Fruit fly (Drosophila melanogaster) whole organism, embryonic: Measurements from ENCODE around the gene Gsc.
A peak's percentile ranks its signal among the peaks of the same experiment; 100 is the strongest.

Experiments used
- Atf3 ChIP-seq: fragments of 200-800 bp; sonication (Bioruptor generic); optimal IDR thresholded peaks from 3 replicates; lab custom pipeline; 2016; ENCODE audit warnings: missing biosample characterization, missing genetic modification characterization
- Awh ChIP-seq: fragments of 200-800 bp; sonication (Bioruptor generic); IDR thresholded peaks from 2 replicates; pipeline ENCODE4, ENCODE4 v1.3.6; 2022; ENCODE audit warnings: missing biosample characterization, missing genetic modification characterization
- Blimp-1 ChIP-seq: fragments of 200-800 bp; sonication (Bioruptor generic); optimal IDR thresholded peaks from 3 replicates; lab custom pipeline; 2018; ENCODE audit warnings: missing biosample characterization, missing genetic modification characterization, mild to moderate bottlenecking, moderate library complexity, missing genetic modification reagents
- BtbVII ChIP-seq: fragments of 200-800 bp; sonication (Bioruptor generic); optimal IDR thresholded peaks from 3 replicates; lab custom pipeline; 2017; ENCODE audit warnings: missing biosample characterization, mild to moderate bottlenecking, missing genetic modification characterization
- CG10462 ChIP-seq: fragments of 200-800 bp; sonication (Bioruptor generic); optimal IDR thresholded peaks from 2 replicates; lab custom pipeline; 2016; ENCODE audit warnings: missing biosample characterization, missing genetic modification characterization
- CG11093 ChIP-seq: fragments of 200-800 bp; sonication (Bioruptor generic); IDR thresholded peaks from 3 replicates; pipeline ENCODE4 v1.3.6; 2022; ENCODE audit warnings: missing biosample characterization, missing genetic modification characterization
- CG11696 ChIP-seq: fragments of 200-800 bp; sonication (Bioruptor generic); IDR thresholded peaks from 2 replicates; pipeline ENCODE4 v1.3.6; 2022; ENCODE audit warnings: missing biosample characterization, missing genetic modification characterization
- CG12219 ChIP-seq: fragments of 200-800 bp; sonication (Bioruptor generic); optimal IDR thresholded peaks from 3 replicates; lab custom pipeline; 2018; ENCODE audit warnings: missing biosample characterization, mild to moderate bottlenecking, missing genetic modification characterization
- CG12744 ChIP-seq: fragments of 200-800 bp; sonication (Bioruptor generic); optimal IDR thresholded peaks from 2 replicates; lab custom pipeline; 2016; ENCODE audit warnings: missing biosample characterization, missing genetic modification characterization
- CG12769 ChIP-seq: fragments of 200-800 bp; sonication (Bioruptor generic); optimal IDR thresholded peaks from 2 replicates; lab custom pipeline; 2019; ENCODE audit warnings: missing biosample characterization, mild to moderate bottlenecking, missing genetic modification characterization, moderate library complexity
- CG13287 ChIP-seq: fragments of 200-800 bp; sonication (Bioruptor generic); IDR thresholded peaks from 2 replicates; pipeline ENCODE4 v1.3.6; 2022; ENCODE audit warnings: missing biosample characterization, missing genetic modification characterization; ENCODE audit not compliant: partially characterized antibody
- CG13424 ChIP-seq: fragments of 200-800 bp; sonication (Bioruptor generic); optimal IDR thresholded peaks from 2 replicates; lab custom pipeline; 2019; ENCODE audit warnings: missing biosample characterization, mild to moderate bottlenecking, missing genetic modification characterization, moderate library complexity
- CG14014 ChIP-seq: fragments of 200-800 bp; sonication (Bioruptor generic); IDR thresholded peaks from 2 replicates; pipeline ENCODE4 v1.3.6; 2022; ENCODE audit warnings: missing biosample characterization, missing genetic modification characterization
- CG14050 ChIP-seq: fragments of 200-800 bp; sonication (Bioruptor generic); IDR thresholded peaks from 3 replicates; pipeline ENCODE4 v1.3.6; 2022; ENCODE audit warnings: missing biosample characterization, missing genetic modification characterization
- CG15269 ChIP-seq: fragments of 200-800 bp; sonication (Bioruptor generic); optimal IDR thresholded peaks from 2 replicates; lab custom pipeline; 2018; ENCODE audit warnings: missing biosample characterization, mild to moderate bottlenecking, missing genetic modification characterization, moderate library complexity
- CG17359 ChIP-seq: fragments of 200-800 bp; sonication (Bioruptor generic); optimal IDR thresholded peaks from 3 replicates; lab custom pipeline; 2018; ENCODE audit warnings: missing biosample characterization, mild to moderate bottlenecking, missing genetic modification characterization, moderate library complexity
- CG17361 ChIP-seq: fragments of 200-800 bp; sonication (Bioruptor generic); IDR thresholded peaks from 3 replicates; pipeline ENCODE4 v1.3.6; 2022; ENCODE audit warnings: missing biosample characterization, missing genetic modification characterization
- CG17802 ChIP-seq: fragments of 200-800 bp; sonication (Bioruptor generic); optimal IDR thresholded peaks from 2 replicates; lab custom pipeline; 2018; ENCODE audit warnings: missing biosample characterization, mild to moderate bottlenecking, missing genetic modification characterization, moderate library complexity
- CG17829 ChIP-seq: fragments of 200-800 bp; optimal IDR thresholded peaks from 2 replicates; lab custom pipeline; 2019; ENCODE audit warnings: missing biosample characterization, mild to moderate bottlenecking, missing genetic modification characterization, moderate library complexity
- CG2712 ChIP-seq: fragments of 200-800 bp; optimal IDR thresholded peaks from 3 replicates; lab custom pipeline; 2019; ENCODE audit warnings: missing biosample characterization, mild to moderate bottlenecking, missing genetic modification characterization, moderate library complexity
- CG31365 ChIP-seq: fragments of 200-800 bp; sonication (Bioruptor generic); optimal IDR thresholded peaks from 2 replicates; lab custom pipeline; 2018; ENCODE audit warnings: missing biosample characterization, mild to moderate bottlenecking, missing genetic modification characterization
- CG3838 ChIP-seq: fragments of 200-800 bp; sonication (Bioruptor generic); optimal IDR thresholded peaks from 3 replicates; lab custom pipeline; 2016; ENCODE audit warnings: missing biosample characterization, missing genetic modification characterization
- CG6254 ChIP-seq: fragments of 200-800 bp; sonication (Bioruptor generic); optimal IDR thresholded peaks from 3 replicates; lab custom pipeline; 2017; ENCODE audit warnings: mild to moderate bottlenecking, missing biosample characterization, missing genetic modification reagents, missing genetic modification characterization
- CG6765 ChIP-seq: fragments of 200-800 bp; sonication (Bioruptor generic); optimal IDR thresholded peaks from 3 replicates; lab custom pipeline; 2017; ENCODE audit warnings: missing biosample characterization, mild to moderate bottlenecking, missing genetic modification characterization
- CG6791 ChIP-seq: fragments of 200-800 bp; sonication (Bioruptor generic); IDR thresholded peaks from 3 replicates; pipeline ENCODE4 v1.3.6; 2022; ENCODE audit warnings: missing biosample characterization, missing genetic modification characterization; ENCODE audit not compliant: partially characterized antibody
- CG7963 ChIP-seq: fragments of 200-800 bp; sonication (Bioruptor generic); IDR thresholded peaks from 3 replicates; pipeline ENCODE4 v1.3.6; 2022; ENCODE audit warnings: missing biosample characterization, missing genetic modification characterization; ENCODE audit not compliant: partially characterized antibody
- CG8765 ChIP-seq: fragments of 200-800 bp; sonication (Bioruptor generic); IDR thresholded peaks from 2 replicates; pipeline ENCODE4 v1.3.6; 2022; ENCODE audit warnings: missing biosample characterization, missing genetic modification characterization
- CG9797 ChIP-seq: fragments of 200-800 bp; sonication (Bioruptor generic); optimal IDR thresholded peaks from 3 replicates; lab custom pipeline; 2018; ENCODE audit warnings: missing biosample characterization, mild to moderate bottlenecking, missing genetic modification characterization
- CoRest ChIP-seq: fragments of 200-800 bp; sonication (Bioruptor generic); optimal IDR thresholded peaks from 3 replicates; lab custom pipeline; 2018; ENCODE audit warnings: missing biosample characterization, mild to moderate bottlenecking, missing genetic modification characterization, moderate library complexity
- Fer3 ChIP-seq: fragments of 200-800 bp; sonication (Bioruptor generic); optimal IDR thresholded peaks from 2 replicates; lab custom pipeline; 2018; ENCODE audit warnings: missing biosample characterization, mild to moderate bottlenecking, missing genetic modification characterization, moderate library complexity
- Hsf ChIP-seq: fragments of 200-800 bp; sonication (Bioruptor generic); optimal IDR thresholded peaks from 3 replicates; lab custom pipeline; 2016; ENCODE audit warnings: missing biosample characterization, missing genetic modification characterization
- Neu2 ChIP-seq: fragments of 200-800 bp; sonication (Bioruptor generic); optimal IDR thresholded peaks from 3 replicates; lab custom pipeline; 2016; ENCODE audit warnings: missing biosample characterization, missing genetic modification characterization, borderline replicate concordance
- NfI ChIP-seq: fragments of 200-800 bp; sonication (Bioruptor generic); optimal IDR thresholded peaks from 3 replicates; lab custom pipeline; 2018; ENCODE audit warnings: missing biosample characterization, mild to moderate bottlenecking, missing genetic modification characterization, moderate library complexity
- Oli ChIP-seq: fragments of 200-800 bp; sonication (Bioruptor generic); optimal IDR thresholded peaks from 2 replicates; lab custom pipeline; 2018; ENCODE audit warnings: missing biosample characterization, mild to moderate bottlenecking, missing genetic modification characterization, moderate library complexity
- Side ChIP-seq: fragments of 200-800 bp; sonication (Bioruptor generic); optimal IDR thresholded peaks from 2 replicates; lab custom pipeline; 2016; ENCODE audit warnings: missing biosample characterization, missing genetic modification characterization
- Sox102F ChIP-seq: fragments of 200-800 bp; sonication (Bioruptor generic); optimal IDR thresholded peaks from 2 replicates; lab custom pipeline; 2018; ENCODE audit warnings: missing biosample characterization, mild to moderate bottlenecking, missing genetic modification characterization, moderate library complexity
- Tbp ChIP-seq: fragments of >200 bp; optimal IDR thresholded peaks from 2 replicates; lab custom pipeline; 2018; ENCODE audit warnings: missing biosample characterization, missing genetic modification characterization
- Xbp1 ChIP-seq: fragments of 200-800 bp; sonication (Bioruptor generic); optimal IDR thresholded peaks from 3 replicates; lab custom pipeline; 2016; ENCODE audit warnings: missing biosample characterization, mild to moderate bottlenecking, missing genetic modification characterization
- ase ChIP-seq: fragments of 200-800 bp; sonication (Bioruptor generic); IDR thresholded peaks from 3 replicates; pipeline ENCODE4 v1.3.6; 2022; ENCODE audit warnings: missing biosample characterization, missing genetic modification characterization
- az2 ChIP-seq: fragments of 200-800 bp; sonication (Bioruptor generic); optimal IDR thresholded peaks from 3 replicates; lab custom pipeline; 2016; ENCODE audit warnings: missing biosample characterization, missing genetic modification characterization
- cg ChIP-seq: fragments of 200-800 bp; sonication (Bioruptor generic); optimal IDR thresholded peaks from 3 replicates; lab custom pipeline; 2019; ENCODE audit warnings: missing biosample characterization, mild to moderate bottlenecking, missing genetic modification characterization, moderate library complexity
- ci ChIP-seq: fragments of 200-800 bp; sonication (Bioruptor generic); IDR thresholded peaks from 3 replicates; pipeline ENCODE4 v1.3.6; 2022; ENCODE audit warnings: missing biosample characterization, missing genetic modification characterization
- da ChIP-seq: fragments of 200-800 bp; sonication (Bioruptor generic); optimal IDR thresholded peaks from 2 replicates; lab custom pipeline; 2016; ENCODE audit warnings: missing biosample characterization, missing genetic modification characterization
- dpn ChIP-seq, 2 experiments: fragments of 200-800 bp; sonication (Bioruptor generic); optimal IDR thresholded peaks; 3 replicates each; lab custom pipeline; 2016; ENCODE audit warnings: missing biosample characterization in 2 of 2, missing genetic modification characterization in 2 of 2
- hth ChIP-seq: fragments of >200 bp; optimal IDR thresholded peaks from 2 replicates; lab custom pipeline; 2017; ENCODE audit warnings: inconsistent platforms
- ranshi ChIP-seq: fragments of 200-800 bp; sonication (Bioruptor generic); IDR thresholded peaks from 2 replicates; pipeline ENCODE4 v1.3.6; 2022; ENCODE audit warnings: missing biosample characterization, missing genetic modification characterization
- row ChIP-seq: fragments of 200-800 bp; sonication (Bioruptor generic); IDR thresholded peaks from 3 replicates; pipeline ENCODE4 v1.3.6; 2022; ENCODE audit warnings: missing biosample characterization, missing genetic modification characterization
- sd ChIP-seq: fragments of 200-800 bp; sonication (Bioruptor generic); optimal IDR thresholded peaks from 3 replicates; lab custom pipeline; 2018; ENCODE audit warnings: missing biosample characterization, mild to moderate bottlenecking, missing genetic modification characterization, moderate library complexity
- slou ChIP-seq: fragments of 200-800 bp; sonication (Bioruptor generic); optimal IDR thresholded peaks from 3 replicates; lab custom pipeline; 2016; ENCODE audit warnings: missing biosample characterization, missing genetic modification characterization
- sqz ChIP-seq: fragments of 200-800 bp; sonication (Bioruptor generic); optimal IDR thresholded peaks from 3 replicates; lab custom pipeline; 2018; ENCODE audit warnings: missing biosample characterization, mild to moderate bottlenecking, missing genetic modification characterization
- sug ChIP-seq: fragments of 200-800 bp; optimal IDR thresholded peaks from 2 replicates; lab custom pipeline; 2019; ENCODE audit warnings: missing biosample characterization, mild to moderate bottlenecking, missing genetic modification characterization, moderate library complexity

Gene Gsc

DNA sequence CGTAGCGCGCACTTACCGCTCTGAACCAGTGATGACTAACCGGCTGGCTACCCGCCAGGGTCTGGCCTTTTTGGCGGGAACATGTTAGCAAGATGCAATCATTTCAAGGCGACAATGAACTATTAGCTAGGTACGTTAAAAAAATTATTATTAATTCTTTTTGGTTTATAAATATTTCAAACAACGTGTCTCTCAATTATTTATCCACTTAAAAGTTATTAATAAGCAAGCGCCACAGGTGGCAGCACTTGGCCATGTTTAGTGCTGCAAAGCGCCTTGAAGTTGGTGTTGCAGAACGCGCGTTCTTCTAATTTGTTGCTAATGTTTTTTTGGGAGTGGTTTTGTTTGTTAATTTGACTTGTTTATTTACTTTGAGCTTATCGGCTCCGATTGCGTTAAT, 20.3 kb downstream of the Gsc start, which contains the start of the genes Ipk2 and cold (continued):
- peak; percentile 95 for TF ChIP-seq row (GFP tag; lab: Robert Waterston, UW)
- TF ChIP-seq CG13424 (tag; lab: Kevin White, UChicago) = peak; percentile 81
- TF ChIP-seq CG15269 (tag; lab: Kevin White, UChicago) = no peak
- TF ChIP-seq CG17361 (GFP tag; lab: Robert Waterston, UW) = peak; percentile 87
- peak; percentile 64 for TF ChIP-seq CG8765 (GFP tag; lab: Robert Waterston, UW)
- peak; percentile 34 for TF ChIP-seq CG10462 (GFP tag; lab: Kevin White, UChicago)
- TF ChIP-seq Hsf (GFP tag; lab: Kevin White, UChicago) = peak; percentile 87
- TF ChIP-seq CG9797 (GFP tag; lab: Kevin White, UChicago) = peak; percentile 62
- TF ChIP-seq CG3838 (GFP tag; lab: Kevin White, UChicago) = peak; percentile 59
- TF ChIP-seq CoRest (tag; lab: Kevin White, UChicago) = peak; percentile 89
- peak; percentile 57; the same call in 2 of the 3 replicates for TF ChIP-seq CG14050 (GFP tag; lab: Robert Waterston, UW)
- TF ChIP-seq CG7963 = no peak
- no peak for TF ChIP-seq CG12219
- no peak for TF ChIP-seq cg (GFP tag; lab: Kevin White, UChicago)
- peak; percentile 37 for TF ChIP-seq da
- TF ChIP-seq Side = peak; percentile 72
- TF ChIP-seq sqz (GFP tag; lab: Kevin White, UChicago) = no peak
- TF ChIP-seq Oli (tag; lab: Kevin White, UChicago) = peak; percentile 71
- no peak for TF ChIP-seq sd (tag; lab: Kevin White, UChicago)
- peak; percentile 72 for TF ChIP-seq Fer3 (tag; lab: Kevin White, UChicago)
- peak; percentile 59 for TF ChIP-seq CG13287
- peak; percentile 53 for TF ChIP-seq CG17802 (tag; lab: Kevin White, UChicago)
- TF ChIP-seq az2 (GFP tag; lab: Kevin White, UChicago) = peak; percentile 74
- peak; percentile 63; the same call in 1 of the 2 replicates for TF ChIP-seq CG14014 (GFP tag; lab: Robert Waterston, UW)
- TF ChIP-seq NfI (GFP tag; lab: Kevin White, UChicago) = peak; percentile 85
- TF ChIP-seq Xbp1 (GFP tag; lab: Kevin White, UChicago) = peak; percentile 88
- TF ChIP-seq Atf3 (GFP tag; lab: Kevin White, UChicago) = peak; percentile 63
- no peak for TF ChIP-seq CG11696
- TF ChIP-seq CG6791 (GFP tag; lab: Robert Waterston, UW) = no peak
- no peak for TF ChIP-seq Tbp (GFP tag; lab: Kevin White, UChicago)
- peak; percentile 4 for TF ChIP-seq CG6254 (GFP tag; lab: Kevin White, UChicago)
- peak; percentile 48; the same call in 1 of the 3 replicates for TF ChIP-seq CG11093 (GFP tag; lab: Robert Waterston, UW)
- TF ChIP-seq CG2712 (tag; lab: Kevin White, UChicago) = peak; percentile 82
- TF ChIP-seq Neu2 (GFP tag; lab: Kevin White, UChicago) = no peak
- peak; percentile 67 for TF ChIP-seq BtbVII (GFP tag; lab: Kevin White, UChicago)
- TF ChIP-seq dpn (GFP tag; optimal IDR thresholded peaks at IDR 0.05; lab: Kevin White, UChicago) = peak; percentile 84 to 87
- TF ChIP-seq CG12744 (GFP tag; lab: Kevin White, UChicago) = peak; percentile 88
- TF ChIP-seq hth = no peak
- TF ChIP-seq Awh (GFP tag; lab: Robert Waterston, UW) = no peak
- TF ChIP-seq CG17359 (tag; lab: Kevin White, UChicago) = peak; percentile 62
- peak; percentile 68; the same call in 1 of the 2 replicates for TF ChIP-seq ranshi (GFP tag; lab: Robert Waterston, UW)
- peak; percentile 12 for TF ChIP-seq CG31365
- TF ChIP-seq CG12769 (tag; lab: Kevin White, UChicago) = no peak
- TF ChIP-seq Sox102F = no peak
- TF ChIP-seq sug (tag; lab: Kevin White, UChicago) = no peak
- TF ChIP-seq slou (GFP tag; lab: Kevin White, UChicago) = peak; percentile 78
- peak; percentile 40 for TF ChIP-seq CG6765
- peak; percentile 77 for TF ChIP-seq CG17829
- TF ChIP-seq ase = no peak
- TF ChIP-seq Blimp-1 (GFP tag; lab: Kevin White, UChicago) = no peak
- peak; percentile 60 for TF ChIP-seq ci (GFP tag; lab: Robert Waterston, UW)
